Fruit fly (Drosophila melanogaster) whole organism, embryonic: ENCODE data around the gene Gr98b.

Source experiments
- CG10366 ChIP-seq: fragments of 200-800 bp; sonication (Bioruptor generic); IDR thresholded peaks from 2 replicates; pipeline ENCODE4 v1.3.6; 2022; ENCODE audit warnings: missing biosample characterization, missing genetic modification characterization
- CG10462 ChIP-seq: fragments of 200-800 bp; sonication (Bioruptor generic); optimal IDR thresholded peaks from 2 replicates; lab custom pipeline; 2016; ENCODE audit warnings: missing biosample characterization, missing genetic modification characterization
- CG10565 ChIP-seq: fragments of 200-800 bp; sonication (Bioruptor generic); optimal IDR thresholded peaks from 3 replicates; lab custom pipeline; 2016; ENCODE audit warnings: missing biosample characterization, mild to moderate bottlenecking, missing genetic modification characterization
- CG10654 ChIP-seq: fragments of 200-800 bp; sonication (Bioruptor generic); optimal IDR thresholded peaks from 2 replicates; lab custom pipeline; 2016; ENCODE audit warnings: missing biosample characterization, missing genetic modification characterization
- CG11247 ChIP-seq: fragments of 200-800 bp; sonication (Bioruptor generic); IDR thresholded peaks from 2 replicates; pipeline ENCODE4 v1.3.6; 2022; ENCODE audit warnings: missing biosample characterization, missing genetic modification characterization
- CG14710 ChIP-seq: fragments of 200-800 bp; sonication (Bioruptor generic); optimal IDR thresholded peaks from 3 replicates; lab custom pipeline; 2019; ENCODE audit warnings: missing biosample characterization, mild to moderate bottlenecking, missing genetic modification characterization, moderate library complexity
- CG15073 ChIP-seq: fragments of 200-800 bp; sonication (Bioruptor generic); optimal IDR thresholded peaks from 2 replicates; lab custom pipeline; 2016; ENCODE audit warnings: missing biosample characterization, missing genetic modification characterization
- CG16779 ChIP-seq: fragments of 200-800 bp; sonication (Bioruptor generic); IDR thresholded peaks from 2 replicates; pipeline ENCODE4 v1.3.6; 2022; ENCODE audit warnings: missing biosample characterization, missing genetic modification characterization
- CG17186 ChIP-seq: fragments of 200-800 bp; sonication (Bioruptor generic); optimal IDR thresholded peaks from 3 replicates; lab custom pipeline; 2017; ENCODE audit warnings: missing biosample characterization, missing genetic modification reagents, missing genetic modification characterization
- CG2116 ChIP-seq: fragments of 200-800 bp; sonication (Bioruptor generic); optimal IDR thresholded peaks from 3 replicates; lab custom pipeline; 2018; ENCODE audit warnings: missing biosample characterization, mild to moderate bottlenecking, missing genetic modification characterization
- CG2120 ChIP-seq: fragments of 200-800 bp; sonication (Bioruptor generic); optimal IDR thresholded peaks from 3 replicates; lab custom pipeline; 2016; ENCODE audit warnings: missing biosample characterization, missing genetic modification characterization
- CG32767 ChIP-seq: fragments of 200-800 bp; sonication (Bioruptor generic); IDR thresholded peaks from 2 replicates; pipeline ENCODE4 v1.3.6; 2022; ENCODE audit warnings: missing biosample characterization, missing genetic modification characterization
- CG5953 ChIP-seq: fragments of 200-800 bp; sonication (Bioruptor generic); IDR thresholded peaks from 2 replicates; pipeline ENCODE4 v1.3.6; 2022; ENCODE audit warnings: missing biosample characterization, missing genetic modification characterization
- CG6689 ChIP-seq: fragments of 200-800 bp; sonication (Bioruptor generic); IDR thresholded peaks from 2 replicates; pipeline ENCODE4 v1.3.6; 2022; ENCODE audit warnings: missing biosample characterization, missing genetic modification characterization
- CG7786 ChIP-seq: fragments of 200-800 bp; sonication (Bioruptor generic); optimal IDR thresholded peaks from 2 replicates; lab custom pipeline; 2016; ENCODE audit warnings: missing biosample characterization, missing genetic modification characterization
- CG8924 ChIP-seq: fragments of 200-800 bp; optimal IDR thresholded peaks from 3 replicates; lab custom pipeline; 2019; ENCODE audit warnings: missing biosample characterization, mild to moderate bottlenecking, missing genetic modification characterization, moderate library complexity
- Chrac-16 ChIP-seq: fragments of 200-800 bp; sonication (Bioruptor generic); optimal IDR thresholded peaks from 3 replicates; lab custom pipeline; 2016; ENCODE audit warnings: missing biosample characterization, missing genetic modification characterization
- CkIIα-i1 ChIP-seq: fragments of 200-800 bp; sonication (Bioruptor generic); IDR thresholded peaks from 2 replicates; pipeline ENCODE4 v1.3.6; 2022; ENCODE audit warnings: missing biosample characterization, missing genetic modification characterization
- D19A ChIP-seq: fragments of 200-800 bp; optimal IDR thresholded peaks from 3 replicates; lab custom pipeline; 2019; ENCODE audit warnings: missing biosample characterization, mild to moderate bottlenecking, missing genetic modification characterization, moderate library complexity
- Elba2 ChIP-seq: fragments of 200-800 bp; sonication (Bioruptor generic); optimal IDR thresholded peaks from 3 replicates; lab custom pipeline; 2016; ENCODE audit warnings: missing biosample characterization, missing genetic modification characterization
- HLH4C ChIP-seq: fragments of 200-800 bp; sonication (Bioruptor generic); IDR thresholded peaks from 3 replicates; pipeline ENCODE4 v1.3.6; 2022; ENCODE audit warnings: missing biosample characterization, missing genetic modification characterization; ENCODE audit not compliant: partially characterized antibody
- Med ChIP-seq: fragments of 200-800 bp; sonication (Bioruptor generic); peaks from one replicate; lab custom pipeline; 2016; ENCODE audit warnings: missing biosample characterization, missing genetic modification characterization, mild to moderate bottlenecking, inconsistent platforms, moderate library complexity
- Nf-YA ChIP-seq: fragments of 200-800 bp; sonication (Bioruptor generic); IDR thresholded peaks from 2 replicates; pipeline ENCODE4 v1.3.6; 2022; ENCODE audit warnings: missing biosample characterization, missing genetic modification characterization
- Nf-YB ChIP-seq: fragments of 200-800 bp; sonication (Bioruptor generic); optimal IDR thresholded peaks from 3 replicates; lab custom pipeline; 2019; ENCODE audit warnings: missing biosample characterization, mild to moderate bottlenecking, missing genetic modification characterization, moderate library complexity
- ac ChIP-seq: fragments of 200-800 bp; sonication (Bioruptor generic); optimal IDR thresholded peaks from 3 replicates; lab custom pipeline; 2017; ENCODE audit warnings: missing biosample characterization, mild to moderate bottlenecking, missing genetic modification characterization
- az2 ChIP-seq: fragments of 200-800 bp; sonication (Bioruptor generic); optimal IDR thresholded peaks from 3 replicates; lab custom pipeline; 2016; ENCODE audit warnings: missing biosample characterization, missing genetic modification characterization
- br ChIP-seq: fragments of >200 bp; optimal IDR thresholded peaks from 2 replicates; lab custom pipeline; 2017
- btn ChIP-seq: fragments of 200-800 bp; sonication (Bioruptor generic); optimal IDR thresholded peaks from 2 replicates; lab custom pipeline; 2016; ENCODE audit warnings: missing biosample characterization, missing genetic modification characterization
- cad ChIP-seq: fragments of >200 bp; optimal IDR thresholded peaks from 2 replicates; lab custom pipeline; 2017; ENCODE audit warnings: missing biosample characterization, missing genetic modification characterization
- corto ChIP-seq: fragments of 200-800 bp; sonication (Bioruptor generic); optimal IDR thresholded peaks from 2 replicates; lab custom pipeline; 2016; ENCODE audit warnings: missing biosample characterization, mild to moderate bottlenecking, missing genetic modification characterization, moderate library complexity
- dan ChIP-seq: fragments of 200-800 bp; sonication (Bioruptor generic); IDR thresholded peaks from 2 replicates; pipeline ENCODE4 v1.3.6; 2022; ENCODE audit warnings: missing biosample characterization, missing genetic modification characterization
- dimm ChIP-seq: fragments of 200-800 bp; sonication (Bioruptor generic); IDR thresholded peaks from 2 replicates; pipeline ENCODE4 v1.3.6; 2022; ENCODE audit warnings: missing biosample characterization, missing genetic modification characterization
- ems ChIP-seq: fragments of 200-800 bp; sonication (Bioruptor generic); optimal IDR thresholded peaks from 3 replicates; lab custom pipeline; 2016; ENCODE audit warnings: missing biosample characterization, missing genetic modification characterization
- fd96Cb ChIP-seq: fragments of 200-800 bp; sonication (Bioruptor generic); optimal IDR thresholded peaks from 2 replicates; lab custom pipeline; 2018; ENCODE audit warnings: missing biosample characterization, mild to moderate bottlenecking, missing genetic modification characterization, moderate library complexity
- gce ChIP-seq: fragments of 200-800 bp; sonication (Bioruptor generic); IDR thresholded peaks from 3 replicates; pipeline ENCODE4 v1.3.6; 2022; ENCODE audit warnings: missing biosample characterization, missing genetic modification characterization
- grn ChIP-seq: fragments of 200-800 bp; sonication (Bioruptor generic); optimal IDR thresholded peaks from 3 replicates; lab custom pipeline; 2017; ENCODE audit warnings: missing biosample characterization, missing genetic modification characterization
- hb ChIP-seq: fragments of 200-800 bp; sonication (Bioruptor generic); IDR thresholded peaks from 3 replicates; pipeline ENCODE4 v1.3.6; 2022; ENCODE audit warnings: missing biosample characterization, missing genetic modification characterization; ENCODE audit not compliant: partially characterized antibody
- jing ChIP-seq: fragments of 200-800 bp; sonication (Bioruptor generic); optimal IDR thresholded peaks from 2 replicates; lab custom pipeline; 2018; ENCODE audit warnings: missing biosample characterization, mild to moderate bottlenecking, missing genetic modification characterization
- lab ChIP-seq: fragments of 200-800 bp; sonication (Bioruptor generic); optimal IDR thresholded peaks from 3 replicates; lab custom pipeline; 2017; ENCODE audit warnings: missing biosample characterization, missing genetic modification characterization, mild to moderate bottlenecking, moderate library complexity, missing genetic modification reagents
- lmd ChIP-seq: fragments of 200-800 bp; sonication (Bioruptor generic); IDR thresholded peaks from 2 replicates; pipeline ENCODE4 v1.3.6; 2022; ENCODE audit warnings: missing biosample characterization, missing genetic modification characterization
- nerfin-1 ChIP-seq: fragments of 200-800 bp; sonication (Bioruptor generic); optimal IDR thresholded peaks from 3 replicates; lab custom pipeline; 2019; ENCODE audit warnings: missing biosample characterization, mild to moderate bottlenecking, missing genetic modification characterization, moderate library complexity
- org-1 ChIP-seq: fragments of 200-800 bp; sonication (Bioruptor generic); optimal IDR thresholded peaks from 2 replicates; lab custom pipeline; 2017; ENCODE audit warnings: missing biosample characterization, missing genetic modification characterization
- pan ChIP-seq, 4 experiments: fragments of >200 bp in 3 of 4; fragments of 200-800 bp in 1 of 4; sonication (Bioruptor generic) in 1 of 4; optimal IDR thresholded peaks in 3 of 4; IDR thresholded peaks in 1 of 4; 2 replicates each; pipeline versions ENCODE4 v1.3.6 to Lab custom; 2017 to 2022; ENCODE audit warnings: missing biosample characterization in 2 of 4, missing genetic modification characterization in 2 of 4, mixed read lengths in 1 of 4
- scrt ChIP-seq: fragments of 200-800 bp; sonication (Bioruptor generic); optimal IDR thresholded peaks from 2 replicates; lab custom pipeline; 2018; ENCODE audit warnings: missing biosample characterization, mild to moderate bottlenecking, missing genetic modification characterization, moderate library complexity
- sim ChIP-seq: fragments of 200-800 bp; sonication (Bioruptor generic); IDR thresholded peaks from 2 replicates; pipeline ENCODE4 v1.3.6; 2022; ENCODE audit warnings: missing biosample characterization, missing genetic modification characterization
- sna ChIP-seq: fragments of 200-800 bp; sonication (Bioruptor generic); IDR thresholded peaks from 2 replicates; pipeline ENCODE4 v1.3.6; 2022; ENCODE audit warnings: missing biosample characterization, missing genetic modification characterization; ENCODE audit not compliant: partially characterized antibody
- sob ChIP-seq: fragments of 200-800 bp; sonication (Bioruptor generic); IDR thresholded peaks from 2 replicates; pipeline ENCODE4 v1.3.6; 2022; ENCODE audit warnings: missing biosample characterization, missing genetic modification characterization
- tup ChIP-seq: fragments of 200-800 bp; sonication (Bioruptor generic); optimal IDR thresholded peaks from 2 replicates; lab custom pipeline; 2016; ENCODE audit warnings: missing biosample characterization, mild to moderate bottlenecking, missing genetic modification characterization, moderate library complexity
- tx ChIP-seq: fragments of 200-800 bp; sonication (Bioruptor generic); optimal IDR thresholded peaks from 2 replicates; lab custom pipeline; 2016; ENCODE audit warnings: missing biosample characterization, missing genetic modification characterization
- vfl ChIP-seq: fragments of 200-800 bp; sonication (Bioruptor generic); optimal IDR thresholded peaks from 2 replicates; lab custom pipeline; 2016; ENCODE audit warnings: missing biosample characterization, missing genetic modification characterization
- vvl ChIP-seq: fragments of 200-800 bp; sonication (Bioruptor generic); IDR thresholded peaks from 2 replicates; pipeline ENCODE4 v1.3.6; 2022; ENCODE audit warnings: missing biosample characterization, missing genetic modification characterization
- wek ChIP-seq: fragments of 200-800 bp; sonication (Bioruptor generic); optimal IDR thresholded peaks from 3 replicates; lab custom pipeline; 2018; ENCODE audit warnings: missing biosample characterization, mild to moderate bottlenecking, missing genetic modification characterization, moderate library complexity

The Gr98b gene

dm6 chr3R:27547378-27547949 lies 5.2 kb downstream of the Gr98b start (continued):
- TF ChIP-seq CG17186 (GFP tag; lab: Kevin White, UChicago) (no peak), CG8924 (tag; lab: Kevin White, UChicago) (no peak), CG32767 (GFP tag; lab: Robert Waterston, UW) (no peak), D19A (tag; lab: Kevin White, UChicago) (no peak), gce (GFP tag; lab: Robert Waterston, UW) (no peak), corto (no peak), CG10462 (GFP tag; lab: Kevin White, UChicago) (no peak), vfl (no peak), hb (GFP tag; lab: Robert Waterston, UW) (0 out of 3 replicates have a peak, but pooled peaks have one; percentile 19), HLH4C (GFP tag; lab: Robert Waterston, UW) (no peak), wek (no peak), lmd (GFP tag; lab: Robert Waterston, UW) (no peak), grn (GFP tag; lab: Kevin White, UChicago) (no peak), CG7786 (GFP tag; lab: Kevin White, UChicago) (no peak), Chrac-16 (GFP tag; lab: Kevin White, UChicago) (no peak), ems (GFP tag; lab: Kevin White, UChicago) (no peak), sob (GFP tag; lab: Robert Waterston, UW) (no peak), Med (no peak), lab (GFP tag; lab: Kevin White, UChicago) (no peak), org-1 (GFP tag; lab: Kevin White, UChicago) (no peak), Nf-YB (GFP tag; lab: Kevin White, UChicago) (no peak), CG15073 (GFP tag; lab: Kevin White, UChicago) (peak; percentile 96), tx (GFP tag; lab: Kevin White, UChicago) (no peak), vvl (no peak; the same call in 1 of the 2 replicates), CkIIα-i1 (no peak), CG10366 (GFP tag; lab: Robert Waterston, UW) (no peak), dimm (GFP tag; lab: Robert Waterston, UW) (no peak), Elba2 (GFP tag; lab: Kevin White, UChicago) (no peak), CG5953 (no peak), btn (GFP tag; lab: Kevin White, UChicago) (no peak), br (lab: Kevin White, UChicago) (no peak), Nf-YA (GFP tag; lab: Robert Waterston, UW) (no peak), CG11247 (no peak), sna (GFP tag; lab: Robert Waterston, UW) (no peak), pan (optimal IDR thresholded peaks at IDR 0.05; lab: Kevin White, UChicago) (no peak), pan (GFP tag; optimal IDR thresholded peaks at IDR 0.05 in 1 of 2, IDR thresholded peaks at IDR 0.05 in 1 of 2) (peak in 1 of 2 experiments; percentile 13), ac (no peak), CG6689 (GFP tag; lab: Robert Waterston, UW) (no peak), CG14710 (tag; lab: Kevin White, UChicago) (no peak), CG2116 (no peak), scrt (GFP tag; lab: Kevin White, UChicago) (no peak), cad (no peak), CG10565 (GFP tag; lab: Kevin White, UChicago) (no peak), nerfin-1 (tag; lab: Kevin White, UChicago) (no peak), tup (GFP tag; lab: Kevin White, UChicago) (no peak), CG16779 (no peak), CG10654 (GFP tag; lab: Kevin White, UChicago) (no peak), dan (GFP tag; lab: Robert Waterston, UW) (no peak), CG2120 (no peak), az2 (GFP tag; lab: Kevin White, UChicago) (no peak), jing (GFP tag; lab: Kevin White, UChicago) (no peak), fd96Cb (tag; lab: Kevin White, UChicago) (no peak), sim (GFP tag; lab: Robert Waterston, UW) (no peak)
